Fruit fly (Drosophila melanogaster) whole organism, wandering third instar larva: ENCODE measurements around the gene CG9331.

Source experiments
- Abd-B ChIP-seq: fragments of >200 bp; optimal IDR thresholded peaks from 2 replicates; lab custom pipeline; 2017; ENCODE audit warnings: missing biosample characterization, missing genetic modification characterization
- Dfd ChIP-seq: fragments of >200 bp; optimal IDR thresholded peaks from 2 replicates; lab custom pipeline; 2017; ENCODE audit warnings: missing biosample characterization, missing genetic modification characterization
- OdsH ChIP-seq: fragments of 200-800 bp; sonication (Bioruptor generic); optimal IDR thresholded peaks from 2 replicates; lab custom pipeline; 2016; ENCODE audit warnings: missing biosample characterization, mild to moderate bottlenecking, missing genetic modification characterization
- br ChIP-seq: fragments of 200-800 bp; sonication (Bioruptor generic); optimal IDR thresholded peaks from 2 replicates; lab custom pipeline; 2016; ENCODE audit warnings: missing biosample characterization, missing genetic modification characterization
- h ChIP-seq: fragments of 200-800 bp; sonication (Bioruptor generic); optimal IDR thresholded peaks from 3 replicates; lab custom pipeline; 2016; ENCODE audit warnings: missing biosample characterization, mild to moderate bottlenecking, missing genetic modification characterization
- pan ChIP-seq: fragments of >200 bp; optimal IDR thresholded peaks from 2 replicates; lab custom pipeline; 2017
- sage ChIP-seq: fragments of 200-800 bp; sonication (Bioruptor generic); optimal IDR thresholded peaks from 2 replicates; lab custom pipeline; 2016; ENCODE audit warnings: missing biosample characterization, mild to moderate bottlenecking, missing genetic modification characterization
- woc ChIP-seq: sonication (Bioruptor generic); optimal IDR thresholded peaks from 2 replicates; lab custom pipeline; 2016; ENCODE audit warnings: missing biosample characterization, mild to moderate bottlenecking, missing genetic modification characterization

DNA sequence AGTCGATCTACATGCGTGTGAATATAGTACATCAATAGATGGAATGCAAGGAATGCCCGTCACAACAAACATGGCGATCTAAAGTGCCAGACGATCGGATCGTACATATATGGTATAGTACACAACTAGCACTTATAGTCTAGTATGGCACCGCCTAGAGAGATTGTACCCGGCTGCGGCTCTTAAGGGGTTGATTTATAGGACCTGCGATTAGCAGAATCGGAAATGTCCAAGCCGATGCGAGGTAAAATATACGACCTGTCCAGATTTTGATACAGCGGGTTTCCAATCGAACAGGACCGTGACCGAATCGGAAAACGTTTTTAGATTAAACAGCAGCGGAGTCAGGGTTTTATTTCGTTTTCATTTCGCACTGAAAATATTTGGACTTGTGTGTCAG is 38.7 kb upstream of the CG9331 start:
- TF ChIP-seq Abd-B (GFP tag; lab: Kevin White, UChicago): no peak
- no peak for TF ChIP-seq sage
- TF ChIP-seq woc: no peak
- TF ChIP-seq h: no peak
- no peak for TF ChIP-seq pan (lab: Kevin White, UChicago)
- no peak for TF ChIP-seq br
- TF ChIP-seq OdsH: no peak
- no peak for TF ChIP-seq Dfd (GFP tag; lab: Kevin White, UChicago)
